Fruit fly (Drosophila melanogaster) whole organism, embryonic: Measurements from ENCODE around the gene CG14971.

Source experiments
- Adf1 ChIP-seq: fragments of 200-800 bp; sonication (Bioruptor generic); IDR thresholded peaks from 2 replicates; pipeline ENCODE4 v1.3.6; 2022; ENCODE audit warnings: missing biosample characterization, missing genetic modification characterization
- B-H2 ChIP-seq: fragments of 200-800 bp; sonication (Bioruptor generic); optimal IDR thresholded peaks from 2 replicates; lab custom pipeline; 2018; ENCODE audit warnings: missing biosample characterization, mild to moderate bottlenecking, missing genetic modification characterization
- Blimp-1 ChIP-seq: fragments of 200-800 bp; sonication (Bioruptor generic); optimal IDR thresholded peaks from 3 replicates; lab custom pipeline; 2018; ENCODE audit warnings: missing biosample characterization, missing genetic modification characterization, mild to moderate bottlenecking, moderate library complexity, missing genetic modification reagents
- CG1024 ChIP-seq: fragments of 200-800 bp; sonication (Bioruptor generic); IDR thresholded peaks from 2 replicates; pipeline ENCODE4 v1.3.6; 2022; ENCODE audit warnings: missing biosample characterization, missing genetic modification characterization
- CG10267 ChIP-seq: fragments of 200-800 bp; sonication (Bioruptor generic); optimal IDR thresholded peaks from 2 replicates; lab custom pipeline; 2018; ENCODE audit warnings: missing biosample characterization, mild to moderate bottlenecking, missing genetic modification characterization, moderate library complexity
- CG10321 ChIP-seq: fragments of 200-800 bp; sonication (Bioruptor generic); IDR thresholded peaks from 2 replicates; pipeline ENCODE4 v1.3.6; 2022; ENCODE audit warnings: missing biosample characterization, missing genetic modification characterization
- CG10979 ChIP-seq: fragments of 200-800 bp; sonication (Bioruptor generic); optimal IDR thresholded peaks from 2 replicates; lab custom pipeline; 2018; ENCODE audit warnings: missing biosample characterization, mild to moderate bottlenecking, missing genetic modification characterization, moderate library complexity
- CG11504 ChIP-seq: fragments of 200-800 bp; sonication (Bioruptor generic); optimal IDR thresholded peaks from 3 replicates; lab custom pipeline; 2019; ENCODE audit warnings: missing biosample characterization, mild to moderate bottlenecking, missing genetic modification characterization, moderate library complexity
- CG12744 ChIP-seq: fragments of 200-800 bp; sonication (Bioruptor generic); optimal IDR thresholded peaks from 2 replicates; lab custom pipeline; 2016; ENCODE audit warnings: missing biosample characterization, missing genetic modification characterization
- CG12769 ChIP-seq: fragments of 200-800 bp; sonication (Bioruptor generic); optimal IDR thresholded peaks from 2 replicates; lab custom pipeline; 2019; ENCODE audit warnings: missing biosample characterization, mild to moderate bottlenecking, missing genetic modification characterization, moderate library complexity
- CG17186 ChIP-seq: fragments of 200-800 bp; sonication (Bioruptor generic); optimal IDR thresholded peaks from 3 replicates; lab custom pipeline; 2017; ENCODE audit warnings: missing biosample characterization, missing genetic modification reagents, missing genetic modification characterization
- CG17361 ChIP-seq: fragments of 200-800 bp; sonication (Bioruptor generic); IDR thresholded peaks from 3 replicates; pipeline ENCODE4 v1.3.6; 2022; ENCODE audit warnings: missing biosample characterization, missing genetic modification characterization
- CG17568 ChIP-seq: fragments of 200-800 bp; sonication (Bioruptor generic); optimal IDR thresholded peaks from 2 replicates; lab custom pipeline; 2018; ENCODE audit warnings: missing biosample characterization, mild to moderate bottlenecking, missing genetic modification characterization, moderate library complexity
- CG17829 ChIP-seq: fragments of 200-800 bp; optimal IDR thresholded peaks from 2 replicates; lab custom pipeline; 2019; ENCODE audit warnings: missing biosample characterization, mild to moderate bottlenecking, missing genetic modification characterization, moderate library complexity
- CG2678 ChIP-seq: fragments of 200-800 bp; sonication (Bioruptor generic); optimal IDR thresholded peaks from 3 replicates; lab custom pipeline; 2019; ENCODE audit warnings: missing biosample characterization, mild to moderate bottlenecking, missing genetic modification characterization, moderate library complexity
- CG3065 ChIP-seq: fragments of 200-800 bp; sonication (Bioruptor generic); optimal IDR thresholded peaks from 2 replicates; lab custom pipeline; 2016; ENCODE audit warnings: missing biosample characterization, missing genetic modification characterization
- CG3726 ChIP-seq: fragments of 200-800 bp; sonication (Bioruptor generic); IDR thresholded peaks from 3 replicates; pipeline ENCODE4, ENCODE4 v1.3.6; 2022; ENCODE audit warnings: missing biosample characterization, missing genetic modification characterization
- CG3995 ChIP-seq: fragments of 200-800 bp; sonication (Bioruptor generic); optimal IDR thresholded peaks from 3 replicates; lab custom pipeline; 2016; ENCODE audit warnings: missing biosample characterization, missing genetic modification characterization
- CG43689 ChIP-seq: fragments of 200-800 bp; sonication (Bioruptor generic); IDR thresholded peaks from 2 replicates; pipeline ENCODE4 v1.3.6; 2022; ENCODE audit warnings: missing biosample characterization, missing genetic modification characterization
- CG4404 ChIP-seq: fragments of 200-800 bp; sonication (Bioruptor generic); IDR thresholded peaks from 2 replicates; pipeline ENCODE4 v1.3.6; 2022; ENCODE audit warnings: missing biosample characterization, missing genetic modification characterization
- CG4854 ChIP-seq: fragments of 200-800 bp; sonication (Bioruptor generic); optimal IDR thresholded peaks from 2 replicates; lab custom pipeline; 2016; ENCODE audit warnings: missing biosample characterization, missing genetic modification characterization, inconsistent platforms
- CG8089 ChIP-seq: fragments of 200-800 bp; sonication (Bioruptor generic); optimal IDR thresholded peaks from 3 replicates; lab custom pipeline; 2016; ENCODE audit warnings: missing biosample characterization, missing genetic modification characterization
- CG8359 ChIP-seq: fragments of 200-800 bp; sonication (Bioruptor generic); optimal IDR thresholded peaks from 2 replicates; lab custom pipeline; 2017; ENCODE audit warnings: missing biosample characterization, mild to moderate bottlenecking, missing genetic modification characterization, borderline replicate concordance
- Dll ChIP-seq: fragments of 200-800 bp; sonication (Bioruptor generic); IDR thresholded peaks from 4 replicates; pipeline ENCODE4 v1.3.6; 2022; ENCODE audit warnings: missing biosample characterization, missing genetic modification characterization; ENCODE audit not compliant: partially characterized antibody
- Dp ChIP-seq: fragments of 200-800 bp; sonication (Bioruptor generic); optimal IDR thresholded peaks from 2 replicates; lab custom pipeline; 2018; ENCODE audit warnings: missing biosample characterization, mild to moderate bottlenecking, missing genetic modification characterization, moderate library complexity
- Ets65A ChIP-seq: fragments of 200-800 bp; sonication (Bioruptor generic); peaks from one replicate; lab custom pipeline; 2016; ENCODE audit warnings: missing biosample characterization, missing genetic modification characterization
- H2.0 ChIP-seq: fragments of 200-800 bp; sonication (Bioruptor generic); IDR thresholded peaks from 2 replicates; pipeline ENCODE4 v1.3.6; 2022; ENCODE audit warnings: missing biosample characterization, missing genetic modification characterization
- Hmr ChIP-seq: fragments of 200-800 bp; sonication (Bioruptor generic); optimal IDR thresholded peaks from 3 replicates; lab custom pipeline; 2017; ENCODE audit warnings: mild to moderate bottlenecking, missing biosample characterization, missing genetic modification reagents, missing genetic modification characterization
- Max ChIP-seq: fragments of 200-800 bp; sonication (Bioruptor generic); optimal IDR thresholded peaks from 2 replicates; lab custom pipeline; 2016; ENCODE audit warnings: missing biosample characterization, mild to moderate bottlenecking, missing genetic modification characterization
- NC2β ChIP-seq: fragments of 200-800 bp; sonication (Bioruptor generic); optimal IDR thresholded peaks from 2 replicates; lab custom pipeline; 2016; ENCODE audit warnings: missing biosample characterization, missing genetic modification characterization
- chinmo ChIP-seq: fragments of 200-800 bp; sonication (Bioruptor generic); IDR thresholded peaks from 4 replicates; pipeline ENCODE4 v1.3.6; 2022; ENCODE audit warnings: missing biosample characterization, missing genetic modification characterization; ENCODE audit not compliant: partially characterized antibody
- dm ChIP-seq: fragments of 200-800 bp; sonication (Bioruptor generic); optimal IDR thresholded peaks from 3 replicates; lab custom pipeline; 2016; ENCODE audit warnings: missing biosample characterization, missing genetic modification characterization
- ewg ChIP-seq: fragments of 200-800 bp; sonication (Bioruptor generic); optimal IDR thresholded peaks from 3 replicates; lab custom pipeline; 2017; ENCODE audit warnings: mild to moderate bottlenecking, missing biosample characterization, missing genetic modification reagents, missing genetic modification characterization
- eyg ChIP-seq: fragments of 200-800 bp; sonication (Bioruptor generic); optimal IDR thresholded peaks from 3 replicates; lab custom pipeline; 2016; ENCODE audit warnings: missing biosample characterization, missing genetic modification characterization
- gce ChIP-seq: fragments of 200-800 bp; sonication (Bioruptor generic); IDR thresholded peaks from 3 replicates; pipeline ENCODE4 v1.3.6; 2022; ENCODE audit warnings: missing biosample characterization, missing genetic modification characterization
- grn ChIP-seq: fragments of 200-800 bp; sonication (Bioruptor generic); optimal IDR thresholded peaks from 3 replicates; lab custom pipeline; 2017; ENCODE audit warnings: missing biosample characterization, missing genetic modification characterization
- h ChIP-seq: fragments of >200 bp; optimal IDR thresholded peaks from 2 replicates; lab custom pipeline; 2017
- hth ChIP-seq: fragments of >200 bp; optimal IDR thresholded peaks from 2 replicates; lab custom pipeline; 2017; ENCODE audit warnings: inconsistent platforms
- nerfin-1 ChIP-seq: fragments of 200-800 bp; sonication (Bioruptor generic); optimal IDR thresholded peaks from 3 replicates; lab custom pipeline; 2019; ENCODE audit warnings: missing biosample characterization, mild to moderate bottlenecking, missing genetic modification characterization, moderate library complexity
- nmo ChIP-seq: fragments of 200-800 bp; sonication (Bioruptor generic); optimal IDR thresholded peaks from 2 replicates; lab custom pipeline; 2018; ENCODE audit warnings: missing biosample characterization, mild to moderate bottlenecking, missing genetic modification characterization, moderate library complexity
- onecut ChIP-seq: fragments of 200-800 bp; sonication (Bioruptor generic); IDR thresholded peaks from 2 replicates; pipeline ENCODE4 v1.3.6; 2022; ENCODE audit warnings: missing biosample characterization, missing genetic modification characterization
- rib ChIP-seq: fragments of 200-800 bp; sonication (Bioruptor generic); IDR thresholded peaks from 2 replicates; pipeline ENCODE4 v1.3.6; 2022; ENCODE audit warnings: missing biosample characterization, missing genetic modification characterization
- ro ChIP-seq: fragments of 200-800 bp; sonication (Bioruptor generic); IDR thresholded peaks from 2 replicates; pipeline ENCODE4 v1.3.6; 2022; ENCODE audit warnings: missing biosample characterization, missing genetic modification characterization
- shn ChIP-seq: fragments of 200-800 bp; sonication (Bioruptor generic); optimal IDR thresholded peaks from 3 replicates; lab custom pipeline; 2016; ENCODE audit warnings: missing biosample characterization, missing genetic modification characterization
- slp2 ChIP-seq: fragments of 200-800 bp; sonication (Bioruptor generic); optimal IDR thresholded peaks from 2 replicates; lab custom pipeline; 2016; ENCODE audit warnings: missing biosample characterization, missing genetic modification characterization
- sug ChIP-seq: fragments of 200-800 bp; optimal IDR thresholded peaks from 2 replicates; lab custom pipeline; 2019; ENCODE audit warnings: missing biosample characterization, mild to moderate bottlenecking, missing genetic modification characterization, moderate library complexity
- trem ChIP-seq: fragments of 200-800 bp; optimal IDR thresholded peaks from 3 replicates; lab custom pipeline; 2019; ENCODE audit warnings: missing biosample characterization, mild to moderate bottlenecking, missing genetic modification characterization, moderate library complexity
- usp ChIP-seq: fragments of >200 bp; optimal IDR thresholded peaks from 2 replicates; lab custom pipeline; 2017; ENCODE audit warnings: missing biosample characterization, missing genetic modification characterization
- vnd ChIP-seq: fragments of 200-800 bp; sonication (Bioruptor generic); IDR thresholded peaks from 3 replicates; pipeline ENCODE4 v1.3.6; 2022; ENCODE audit warnings: missing biosample characterization, missing genetic modification characterization; ENCODE audit not compliant: partially characterized antibody
- zen2 ChIP-seq: fragments of 200-800 bp; sonication (Bioruptor generic); IDR thresholded peaks from 3 replicates; pipeline ENCODE4 v1.3.6; 2022; ENCODE audit warnings: missing biosample characterization, missing genetic modification characterization; ENCODE audit not compliant: partially characterized antibody

Gene CG14971

DNA sequence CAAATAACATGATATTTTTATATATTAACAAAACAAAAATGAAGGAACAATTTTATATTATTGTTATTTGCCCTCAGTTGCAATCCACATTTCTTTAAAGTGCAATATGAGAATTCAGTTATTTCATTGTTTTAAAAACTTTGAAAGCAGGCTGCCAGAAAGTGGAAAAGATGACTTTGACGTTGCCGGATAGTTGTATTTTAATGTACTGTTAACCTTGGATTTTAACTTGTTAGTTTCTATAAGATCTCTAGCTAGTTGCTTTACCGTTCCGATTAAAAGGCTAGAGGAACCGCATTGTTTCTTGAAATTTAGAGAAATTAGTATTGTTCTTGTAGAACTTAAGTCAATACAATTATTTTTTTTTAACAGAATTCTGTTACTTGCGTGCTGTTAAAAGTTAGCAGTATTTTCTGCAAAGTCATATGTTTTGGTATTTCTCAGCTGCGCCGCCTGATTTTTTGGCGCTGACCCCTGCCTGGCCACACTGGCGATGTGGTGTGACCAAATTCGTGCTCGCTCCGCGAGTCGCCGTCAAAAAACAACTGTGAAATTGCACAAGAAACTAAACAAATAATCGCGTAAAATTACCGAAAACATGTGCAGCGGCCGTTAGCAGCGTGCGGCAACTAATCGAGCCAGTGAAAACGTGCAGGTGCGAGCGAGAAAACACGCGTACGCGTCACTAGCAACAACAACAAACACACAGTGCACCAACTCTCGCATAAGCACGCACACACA lies 44.3 kb upstream of the CG14971 start, which contains the start of gene Eip63E (continued):
- TF ChIP-seq CG12744 (GFP tag; lab: Kevin White, UChicago) (no peak), Hmr (GFP tag; lab: Kevin White, UChicago) (peak; percentile 45), Adf1 (GFP tag; lab: Robert Waterston, UW) (peak; percentile 61), grn (GFP tag; lab: Kevin White, UChicago) (no peak), eyg (GFP tag; lab: Kevin White, UChicago) (no peak), NC2β (peak; percentile 8), chinmo (peak; percentile 90; the same call in 2 of the 4 replicates), slp2 (GFP tag; lab: Kevin White, UChicago) (no peak), CG3726 (GFP tag; lab: Robert Waterston, UW) (no peak), CG10979 (tag; lab: Kevin White, UChicago) (peak; percentile 17), CG10321 (no peak), vnd (GFP tag; lab: Robert Waterston, UW) (peak; percentile 57; the same call in 2 of the 3 replicates), trem (tag; lab: Kevin White, UChicago) (peak; percentile 43), dm (GFP tag; lab: Kevin White, UChicago) (peak; percentile 60), nerfin-1 (peak; percentile 50), CG4404 (GFP tag; lab: Robert Waterston, UW) (no peak), zen2 (GFP tag; lab: Robert Waterston, UW) (no peak), Max (GFP tag; lab: Kevin White, UChicago) (peak; percentile 2), CG17361 (peak; percentile 50; the same call in 2 of the 3 replicates), B-H2 (GFP tag; lab: Kevin White, UChicago) (no peak), CG8359 (GFP tag; lab: Kevin White, UChicago) (peak; percentile 39), Dp (GFP tag; lab: Kevin White, UChicago) (peak; percentile 21), usp (GFP tag; lab: Kevin White, UChicago) (no peak), shn (GFP tag; lab: Kevin White, UChicago) (no peak), CG17186 (peak; percentile 34), CG17829 (tag; lab: Kevin White, UChicago) (peak; percentile 55), Blimp-1 (no peak), CG12769 (tag; lab: Kevin White, UChicago) (peak; percentile 6), CG2678 (tag; lab: Kevin White, UChicago) (peak; percentile 24), gce (0 out of 3 replicates have a peak, but pooled peaks have one; percentile 11), nmo (GFP tag; lab: Kevin White, UChicago) (peak; percentile 43), CG11504 (tag; lab: Kevin White, UChicago) (peak; percentile 70), ro (GFP tag; lab: Robert Waterston, UW) (no peak), CG3995 (GFP tag; lab: Kevin White, UChicago) (no peak), CG17568 (GFP tag; lab: Kevin White, UChicago) (peak; percentile 45), h (lab: Kevin White, UChicago) (no peak), onecut (GFP tag; lab: Robert Waterston, UW) (no peak), ewg (GFP tag; lab: Kevin White, UChicago) (no peak), Ets65A (no peak), CG1024 (no peak), CG4854 (GFP tag; lab: Kevin White, UChicago) (no peak), CG8089 (GFP tag; lab: Kevin White, UChicago) (no peak), sug (peak; percentile 24), CG10267 (peak; percentile 30), hth (lab: Kevin White, UChicago) (no peak), CG3065 (GFP tag; lab: Kevin White, UChicago) (no peak), CG43689 (GFP tag; lab: Robert Waterston, UW) (0 out of 2 replicates have a peak, but pooled peaks have one; percentile 15), rib (GFP tag; lab: Robert Waterston, UW) (peak; percentile 61; the same call in 1 of the 2 replicates), Dll (GFP tag; lab: Robert Waterston, UW) (peak; percentile 53; the same call in 2 of the 4 replicates), H2.0 (no peak)
